Worm (Caenorhabditis elegans) whole organism, L1 larva: Measurements from ENCODE around the gene srt-45.

Source experiments
- aly-2 ChIP-seq: fragments of 150-350 bp; optimal IDR thresholded peaks from 2 replicates; lab custom pipeline; 2014; ENCODE audit warnings: missing biosample characterization, missing genetic modification characterization
- ces-1 ChIP-seq: fragments of 150-350 bp; optimal IDR thresholded peaks from 2 replicates; lab custom pipeline; 2014; ENCODE audit warnings: missing biosample characterization, missing genetic modification reagents, missing genetic modification characterization
- fkh-10 ChIP-seq: sonication (generic microtip); optimal IDR thresholded peaks from 2 replicates; lab custom pipeline; 2017; ENCODE audit warnings: missing biosample characterization, missing genetic modification reagents, missing genetic modification characterization
- hpl-2 ChIP-seq: fragments of 150-350 bp; optimal IDR thresholded peaks from 2 replicates; lab custom pipeline; 2014; ENCODE audit warnings: missing biosample characterization, missing genetic modification reagents, missing genetic modification characterization
- lin-35 ChIP-seq, 2 experiments: fragments of 150-350 bp; optimal IDR thresholded peaks; 2 replicates each; lab custom pipeline; 2014; ENCODE audit warnings: missing biosample characterization in 2 of 2, missing genetic modification characterization in 2 of 2, missing genetic modification reagents in 2 of 2
- mep-1 ChIP-seq: fragments of 150-350 bp; optimal IDR thresholded peaks from 2 replicates; lab custom pipeline; 2014; ENCODE audit warnings: missing biosample characterization, missing genetic modification characterization
- nhr-71 ChIP-seq: sonication (generic microtip); optimal IDR thresholded peaks from 2 replicates; lab custom pipeline; 2016; ENCODE audit warnings: mild to moderate bottlenecking, missing genetic modification characterization, moderate library complexity, missing compliant biosample characterization
- nhr-76 ChIP-seq: sonication (generic microtip); optimal IDR thresholded peaks from 2 replicates; lab custom pipeline; 2017; ENCODE audit warnings: missing biosample characterization, missing genetic modification characterization
- nhr-77 ChIP-seq: fragments of 150-350 bp; optimal IDR thresholded peaks from 2 replicates; lab custom pipeline; 2014; ENCODE audit warnings: missing biosample characterization, missing genetic modification characterization
- snu-23 ChIP-seq: sonication (generic microtip); optimal IDR thresholded peaks from 2 replicates; lab custom pipeline; 2016; ENCODE audit warnings: missing genetic modification characterization, missing compliant biosample characterization
- zag-1 ChIP-seq: fragments of 150-350 bp; optimal IDR thresholded peaks from 2 replicates; lab custom pipeline; 2014; ENCODE audit warnings: missing biosample characterization, missing genetic modification characterization

ce11 chrV:19777227-19777626 is 6.7 kb upstream of the srt-45 start, which contains the start of gene fbxa-118:
- TF ChIP-seq nhr-71 (tag; lab: Kevin White, UChicago): no peak
- no peak for TF ChIP-seq lin-35 (GFP tag; optimal IDR thresholded peaks at IDR 0.05; lab: Kevin White, UChicago)
- TF ChIP-seq hpl-2 (GFP tag; lab: Kevin White, UChicago): no peak
- TF ChIP-seq fkh-10 (GFP tag; lab: Kevin White, UChicago): no peak
- TF ChIP-seq ces-1 (GFP tag; lab: Kevin White, UChicago): no peak
- TF ChIP-seq zag-1 (tag; lab: Kevin White, UChicago): no peak
- TF ChIP-seq nhr-76 (tag; lab: Kevin White, UChicago): no peak
- no peak for TF ChIP-seq snu-23
- TF ChIP-seq mep-1: no peak
- no peak for TF ChIP-seq aly-2
- TF ChIP-seq nhr-77 (tag; lab: Kevin White, UChicago): no peak
